Fruit fly (Drosophila melanogaster) whole organism, prepupa: Measurements from ENCODE around the gene CG12011.
A peak's percentile ranks its signal among the peaks of the same experiment; 100 is the strongest.

Experiments
- CG10631 ChIP-seq: fragments of 200-800 bp; sonication (Bioruptor generic); optimal IDR thresholded peaks from 2 replicates; lab custom pipeline; 2016; ENCODE audit warnings: missing biosample characterization, missing genetic modification characterization
- CG10669 ChIP-seq: fragments of 200-800 bp; sonication (Bioruptor generic); optimal IDR thresholded peaks from 3 replicates; lab custom pipeline; 2018; ENCODE audit warnings: missing biosample characterization, mild to moderate bottlenecking, missing genetic modification characterization, moderate library complexity
- CG11294 ChIP-seq: fragments of 200-800 bp; sonication (Bioruptor generic); IDR thresholded peaks from 2 replicates; pipeline ENCODE4 v1.3.6; 2022; ENCODE audit warnings: missing biosample characterization, missing genetic modification characterization
- CG11762 ChIP-seq: fragments of 200-800 bp; sonication (Bioruptor generic); optimal IDR thresholded peaks from 3 replicates; lab custom pipeline; 2016; ENCODE audit warnings: missing biosample characterization, missing genetic modification characterization; ENCODE audit not compliant: insufficient read depth
- CG15336 ChIP-seq: fragments of 200-800 bp; sonication (Bioruptor generic); IDR thresholded peaks from 2 replicates; pipeline ENCODE4 v1.3.6; 2022; ENCODE audit warnings: missing biosample characterization, missing genetic modification characterization
- CG1621 ChIP-seq: fragments of 200-800 bp; sonication (Bioruptor generic); optimal IDR thresholded peaks from 3 replicates; lab custom pipeline; 2018; ENCODE audit warnings: missing biosample characterization, mild to moderate bottlenecking, missing genetic modification characterization
- CG16779 ChIP-seq: fragments of 200-800 bp; sonication (Bioruptor generic); optimal IDR thresholded peaks from 3 replicates; lab custom pipeline; 2017; ENCODE audit warnings: missing biosample characterization, mild to moderate bottlenecking, missing genetic modification characterization
- CG3032 ChIP-seq: fragments of 200-800 bp; optimal IDR thresholded peaks from 2 replicates; lab custom pipeline; 2019; ENCODE audit warnings: missing biosample characterization, mild to moderate bottlenecking, missing genetic modification characterization, moderate library complexity
- CG31627 ChIP-seq: fragments of 200-800 bp; sonication (Bioruptor generic); optimal IDR thresholded peaks from 3 replicates; lab custom pipeline; 2016; ENCODE audit warnings: missing biosample characterization, missing genetic modification characterization
- CG4318 ChIP-seq: fragments of 200-800 bp; sonication (Bioruptor generic); optimal IDR thresholded peaks from 3 replicates; lab custom pipeline; 2017; ENCODE audit warnings: missing biosample characterization, mild to moderate bottlenecking, missing genetic modification characterization
- CG6163 ChIP-seq: fragments of 200-800 bp; sonication (Bioruptor generic); IDR thresholded peaks from 3 replicates; pipeline ENCODE4 v1.3.6; 2022; ENCODE audit warnings: missing biosample characterization, missing genetic modification characterization
- CG6276 ChIP-seq: fragments of 200-800 bp; sonication (Bioruptor generic); optimal IDR thresholded peaks from 2 replicates; lab custom pipeline; 2017; ENCODE audit warnings: missing biosample characterization, mild to moderate bottlenecking, missing genetic modification characterization
- CG6854 ChIP-seq: fragments of 200-800 bp; sonication (Bioruptor generic); optimal IDR thresholded peaks from 2 replicates; lab custom pipeline; 2017; ENCODE audit warnings: missing biosample characterization, mild to moderate bottlenecking, missing genetic modification characterization
- CG7368 ChIP-seq: fragments of 200-800 bp; sonication (Bioruptor generic); optimal IDR thresholded peaks from 3 replicates; lab custom pipeline; 2016; ENCODE audit warnings: missing biosample characterization, missing genetic modification characterization
- CG8119 ChIP-seq: fragments of 200-800 bp; sonication (Bioruptor generic); IDR thresholded peaks from 3 replicates; pipeline ENCODE4 v1.3.6; 2022; ENCODE audit warnings: missing biosample characterization, missing genetic modification characterization
- CG8632 ChIP-seq: fragments of 200-800 bp; sonication (Bioruptor generic); optimal IDR thresholded peaks from 3 replicates; lab custom pipeline; 2016; ENCODE audit warnings: missing biosample characterization, missing genetic modification characterization
- CG9139 ChIP-seq: fragments of 200-800 bp; sonication (Bioruptor generic); optimal IDR thresholded peaks from 3 replicates; lab custom pipeline; 2017; ENCODE audit warnings: missing biosample characterization, mild to moderate bottlenecking, missing genetic modification characterization
- Eip75B ChIP-seq: fragments of 200-800 bp; sonication (Bioruptor generic); optimal IDR thresholded peaks from 3 replicates; lab custom pipeline; 2016; ENCODE audit warnings: missing biosample characterization, missing genetic modification characterization
- Eip78C ChIP-seq: fragments of 200-800 bp; sonication (Bioruptor generic); peaks from one replicate; lab custom pipeline; 2016; ENCODE audit warnings: missing biosample characterization, missing genetic modification characterization
- Eip93F ChIP-seq: fragments of 200-800 bp; sonication (Bioruptor generic); optimal IDR thresholded peaks from 2 replicates; lab custom pipeline; 2016; ENCODE audit warnings: missing biosample characterization, mild to moderate bottlenecking, missing genetic modification characterization
- Ets96B ChIP-seq: fragments of 200-800 bp; optimal IDR thresholded peaks from 2 replicates; lab custom pipeline; 2019; ENCODE audit warnings: missing biosample characterization, mild to moderate bottlenecking, missing genetic modification characterization, moderate library complexity
- Gug ChIP-seq: fragments of 200-800 bp; sonication (Bioruptor generic); IDR thresholded peaks from 2 replicates; pipeline ENCODE4 v1.3.6; 2022; ENCODE audit warnings: missing biosample characterization, missing genetic modification characterization
- Hr38 ChIP-seq: sonication (Bioruptor generic); optimal IDR thresholded peaks from 2 replicates; lab custom pipeline; 2016; ENCODE audit warnings: missing biosample characterization, missing genetic modification characterization
- Hr39 ChIP-seq: fragments of 200-800 bp; sonication (Bioruptor generic); optimal IDR thresholded peaks from 2 replicates; lab custom pipeline; 2016; ENCODE audit warnings: missing biosample characterization, missing genetic modification characterization
- Hr4 ChIP-seq: fragments of 200-800 bp; sonication (Bioruptor generic); optimal IDR thresholded peaks from 3 replicates; lab custom pipeline; 2016; ENCODE audit warnings: missing biosample characterization, missing genetic modification characterization
- Lpt ChIP-seq: fragments of 200-800 bp; sonication (Bioruptor generic); optimal IDR thresholded peaks from 3 replicates; lab custom pipeline; 2016; ENCODE audit warnings: missing biosample characterization, missing genetic modification characterization
- OdsH ChIP-seq: fragments of 200-800 bp; sonication (Bioruptor generic); optimal IDR thresholded peaks from 3 replicates; lab custom pipeline; 2016; ENCODE audit warnings: missing biosample characterization, missing genetic modification characterization
- Smox ChIP-seq: fragments of 200-800 bp; sonication (Bioruptor generic); optimal IDR thresholded peaks from 3 replicates; lab custom pipeline; 2016; ENCODE audit warnings: missing biosample characterization, missing genetic modification characterization
- Sox102F ChIP-seq: fragments of 200-800 bp; sonication (Bioruptor generic); optimal IDR thresholded peaks from 2 replicates; lab custom pipeline; 2016; ENCODE audit warnings: missing biosample characterization, mild to moderate bottlenecking, missing genetic modification characterization
- achi ChIP-seq: fragments of 200-800 bp; sonication (Bioruptor generic); optimal IDR thresholded peaks from 3 replicates; lab custom pipeline; 2016; ENCODE audit warnings: missing biosample characterization, missing genetic modification characterization
- cyc ChIP-seq: fragments of 200-800 bp; sonication (Bioruptor generic); optimal IDR thresholded peaks from 3 replicates; lab custom pipeline; 2016; ENCODE audit warnings: missing biosample characterization, missing genetic modification characterization
- dsx ChIP-seq: fragments of 200-800 bp; optimal IDR thresholded peaks from 3 replicates; lab custom pipeline; 2019; ENCODE audit warnings: missing biosample characterization, mild to moderate bottlenecking, missing genetic modification characterization, moderate library complexity; ENCODE audit not compliant: poor library complexity, severe bottlenecking
- eg ChIP-seq: fragments of 200-800 bp; sonication (Bioruptor generic); IDR thresholded peaks from 3 replicates; pipeline ENCODE4 v1.3.6; 2022; ENCODE audit warnings: missing biosample characterization, missing genetic modification characterization
- esn ChIP-seq: fragments of 200-800 bp; sonication (Bioruptor generic); optimal IDR thresholded peaks from 2 replicates; lab custom pipeline; 2016; ENCODE audit warnings: missing biosample characterization, mild to moderate bottlenecking, missing genetic modification characterization, moderate library complexity
- fd59A ChIP-seq: fragments of 200-800 bp; sonication (Bioruptor generic); optimal IDR thresholded peaks from 2 replicates; lab custom pipeline; 2017; ENCODE audit warnings: missing biosample characterization, mild to moderate bottlenecking, missing genetic modification characterization, missing genetic modification reagents
- lz ChIP-seq: fragments of 200-800 bp; sonication (Bioruptor generic); optimal IDR thresholded peaks from 3 replicates; lab custom pipeline; 2016; ENCODE audit warnings: missing biosample characterization, missing genetic modification characterization
- net ChIP-seq: fragments of 200-800 bp; sonication (Bioruptor generic); optimal IDR thresholded peaks from 3 replicates; lab custom pipeline; 2016; ENCODE audit warnings: missing biosample characterization, missing genetic modification characterization
- salr ChIP-seq, 2 experiments: fragments of 200-800 bp; sonication (Bioruptor generic); optimal IDR thresholded peaks; 3 replicates each; lab custom pipeline; 2016 to 2018; ENCODE audit warnings: missing biosample characterization in 2 of 2, missing genetic modification characterization in 2 of 2, mild to moderate bottlenecking in 1 of 2
- spab ChIP-seq: fragments of 200-800 bp; sonication (Bioruptor generic); optimal IDR thresholded peaks from 2 replicates; lab custom pipeline; 2017; ENCODE audit warnings: missing biosample characterization, mild to moderate bottlenecking, missing genetic modification characterization, missing genetic modification reagents
- ss ChIP-seq, 2 experiments: fragments of 200-800 bp; sonication (Bioruptor generic); optimal IDR thresholded peaks; 2 replicates in 1 of 2; 3 replicates in 1 of 2; lab custom pipeline; 2017 to 2018; ENCODE audit warnings: mild to moderate bottlenecking in 2 of 2, missing biosample characterization in 2 of 2, missing genetic modification characterization in 2 of 2, moderate library complexity in 1 of 2
- svp ChIP-seq: fragments of 200-800 bp; sonication (Bioruptor generic); peaks from one replicate; lab custom pipeline; 2016; ENCODE audit warnings: missing biosample characterization, missing genetic modification characterization
- topi ChIP-seq: fragments of 200-800 bp; sonication (Bioruptor generic); optimal IDR thresholded peaks from 3 replicates; lab custom pipeline; 2016; ENCODE audit warnings: missing biosample characterization, missing genetic modification characterization
- vri ChIP-seq: fragments of 200-800 bp; sonication (Bioruptor generic); optimal IDR thresholded peaks from 3 replicates; lab custom pipeline; 2016; ENCODE audit warnings: missing biosample characterization, mild to moderate bottlenecking, missing genetic modification characterization

The CG12011 gene

dm6 chr3L:1648690-1649355 lies 45.6 kb upstream of the CG12011 start, which contains the start of gene CG13920:
Gene CG13920, plus strand, starts transcription at chr3L:1648944.
- no peak for TF ChIP-seq CG3032 (tag; lab: Kevin White, UChicago)
- TF ChIP-seq lz (GFP tag; lab: Kevin White, UChicago): no peak
- TF ChIP-seq Hr4 (GFP tag; lab: Kevin White, UChicago): no peak
- TF ChIP-seq CG16779 (tag; lab: Kevin White, UChicago): no peak
- no peak for TF ChIP-seq CG11762 (GFP tag; lab: Kevin White, UChicago)
- TF ChIP-seq CG15336 (GFP tag; lab: Robert Waterston, UW): no peak
- no peak for TF ChIP-seq CG10631 (GFP tag; lab: Kevin White, UChicago)
- TF ChIP-seq net (GFP tag; lab: Kevin White, UChicago): no peak
- TF ChIP-seq fd59A (GFP tag; lab: Kevin White, UChicago): no peak
- TF ChIP-seq CG31627 (GFP tag; lab: Kevin White, UChicago): no peak
- TF ChIP-seq CG4318 (GFP tag; lab: Kevin White, UChicago): no peak
- no peak for TF ChIP-seq CG6854 (GFP tag; lab: Kevin White, UChicago)
- no peak for TF ChIP-seq topi (GFP tag; lab: Kevin White, UChicago)

- no peak for TF ChIP-seq OdsH (GFP tag; lab: Kevin White, UChicago)
- no peak for TF ChIP-seq Eip75B (GFP tag; lab: Kevin White, UChicago)
- no peak for TF ChIP-seq spab
- no peak for TF ChIP-seq salr (GFP tag; optimal IDR thresholded peaks at IDR 0.05; lab: Kevin White, UChicago)
- TF ChIP-seq Sox102F (GFP tag; lab: Kevin White, UChicago): no peak
- TF ChIP-seq CG10631 (GFP tag; lab: Kevin White, UChicago): no peak
- no peak for TF ChIP-seq CG6163 (GFP tag; lab: Robert Waterston, UW)
- TF ChIP-seq CG1621 (tag; lab: Kevin White, UChicago): no peak
- TF ChIP-seq achi (GFP tag; lab: Kevin White, UChicago): no peak
- no peak for TF ChIP-seq CG8632
- TF ChIP-seq Hr38 (GFP tag; lab: Kevin White, UChicago): no peak
- TF ChIP-seq CG8119 (GFP tag; lab: Robert Waterston, UW): no peak
- TF ChIP-seq CG6854 (GFP tag; lab: Kevin White, UChicago): no peak
- no peak for TF ChIP-seq CG11762 (GFP tag; lab: Kevin White, UChicago)
- no peak for TF ChIP-seq CG3032 (tag; lab: Kevin White, UChicago)
- no peak for TF ChIP-seq esn (GFP tag; lab: Kevin White, UChicago)
Observed at dm6 chr3L:1649363-1649762, 45.1 kb upstream of the CG12011 start.

- peak; percentile 79 for TF ChIP-seq net (GFP tag; lab: Kevin White, UChicago)
- no peak for TF ChIP-seq Eip93F
- TF ChIP-seq Gug (GFP tag; lab: Robert Waterston, UW): peak; percentile 13; the same call in 1 of the 2 replicates
- peak; percentile 55 for TF ChIP-seq CG8119 (GFP tag; lab: Robert Waterston, UW)
- TF ChIP-seq Hr39 (GFP tag; lab: Kevin White, UChicago): no peak
- peak; percentile 75 for TF ChIP-seq spab
- no peak for TF ChIP-seq CG11294 (GFP tag; lab: Robert Waterston, UW)
- TF ChIP-seq OdsH (GFP tag; lab: Kevin White, UChicago): no peak
- TF ChIP-seq salr (GFP tag; optimal IDR thresholded peaks at IDR 0.05; lab: Kevin White, UChicago): peak in 1 of 2 experiments; percentile 45
- TF ChIP-seq fd59A (GFP tag; lab: Kevin White, UChicago): no peak
- no peak for TF ChIP-seq Smox (GFP tag; lab: Kevin White, UChicago)
- peak; percentile 94 for TF ChIP-seq svp (GFP tag; lab: Kevin White, UChicago)
- TF ChIP-seq cyc (GFP tag; lab: Kevin White, UChicago): no peak
- no peak for TF ChIP-seq Eip78C (GFP tag; lab: Kevin White, UChicago)
- TF ChIP-seq CG15336 (GFP tag; lab: Robert Waterston, UW): peak; percentile 43; the same call in 1 of the 2 replicates
- TF ChIP-seq Lpt (GFP tag; lab: Kevin White, UChicago): peak; percentile 42
- no peak for TF ChIP-seq Ets96B (tag; lab: Kevin White, UChicago)
- TF ChIP-seq vri: no peak
- peak; percentile 75 for TF ChIP-seq CG16779 (tag; lab: Kevin White, UChicago)
- TF ChIP-seq eg: peak; percentile 80
- TF ChIP-seq CG9139: peak; percentile 87
- TF ChIP-seq ss (GFP tag; optimal IDR thresholded peaks at IDR 0.05; lab: Kevin White, UChicago): no peak
- TF ChIP-seq CG11762 (GFP tag; lab: Kevin White, UChicago): peak; percentile 21
- no peak for TF ChIP-seq CG10669
- TF ChIP-seq CG31627 (GFP tag; lab: Kevin White, UChicago): no peak
- no peak for TF ChIP-seq dsx
- peak; percentile 79 for TF ChIP-seq CG6854 (GFP tag; lab: Kevin White, UChicago)
- TF ChIP-seq CG6276: peak; percentile 90
- TF ChIP-seq Eip75B (GFP tag; lab: Kevin White, UChicago): no peak
- TF ChIP-seq CG1621 (tag; lab: Kevin White, UChicago): peak; percentile 80
- TF ChIP-seq CG7368 (GFP tag; lab: Kevin White, UChicago): peak; percentile 9
Observed at dm6 chr3L:1652700-1653200, 41.7 kb upstream of the CG12011 start, which contains the start of the genes CG7970 and Vta1. Gene CG7970, plus strand, starts transcription at chr3L:1652750. Gene Vta1, minus strand, starts transcription at chr3L:1652900.
